Fruit fly (Drosophila melanogaster) whole organism, embryonic: Measurements from ENCODE around the gene veli.

Experiments used
- ATbp ChIP-seq: fragments of 200-800 bp; sonication (Bioruptor generic); optimal IDR thresholded peaks from 2 replicates; lab custom pipeline; 2017; ENCODE audit warnings: missing biosample characterization, mild to moderate bottlenecking, missing genetic modification characterization, missing genetic modification reagents
- Atf-2 ChIP-seq: fragments of 200-800 bp; sonication (Bioruptor generic); optimal IDR thresholded peaks from 2 replicates; lab custom pipeline; 2016; ENCODE audit warnings: missing biosample characterization, missing genetic modification characterization
- CG10209 ChIP-seq: fragments of 200-800 bp; sonication (Bioruptor generic); optimal IDR thresholded peaks from 3 replicates; lab custom pipeline; 2017; ENCODE audit warnings: missing biosample characterization, mild to moderate bottlenecking, missing genetic modification characterization, missing genetic modification reagents
- CG10267 ChIP-seq: fragments of 200-800 bp; sonication (Bioruptor generic); optimal IDR thresholded peaks from 2 replicates; lab custom pipeline; 2018; ENCODE audit warnings: missing biosample characterization, mild to moderate bottlenecking, missing genetic modification characterization, moderate library complexity
- CG11247 ChIP-seq: fragments of 200-800 bp; sonication (Bioruptor generic); IDR thresholded peaks from 2 replicates; pipeline ENCODE4 v1.3.6; 2022; ENCODE audit warnings: missing biosample characterization, missing genetic modification characterization
- CG14710 ChIP-seq: fragments of 200-800 bp; sonication (Bioruptor generic); optimal IDR thresholded peaks from 3 replicates; lab custom pipeline; 2019; ENCODE audit warnings: missing biosample characterization, mild to moderate bottlenecking, missing genetic modification characterization, moderate library complexity
- CG1647 ChIP-seq: fragments of 200-800 bp; sonication (Bioruptor generic); optimal IDR thresholded peaks from 3 replicates; lab custom pipeline; 2016; ENCODE audit warnings: missing biosample characterization, missing genetic modification characterization
- CG17568 ChIP-seq: fragments of 200-800 bp; sonication (Bioruptor generic); optimal IDR thresholded peaks from 2 replicates; lab custom pipeline; 2018; ENCODE audit warnings: missing biosample characterization, mild to moderate bottlenecking, missing genetic modification characterization, moderate library complexity
- CG18619 ChIP-seq: fragments of 200-800 bp; sonication (Bioruptor generic); optimal IDR thresholded peaks from 3 replicates; lab custom pipeline; 2017; ENCODE audit warnings: missing biosample characterization, mild to moderate bottlenecking, missing genetic modification characterization
- CG18764 ChIP-seq: fragments of 200-800 bp; sonication (Bioruptor generic); optimal IDR thresholded peaks from 3 replicates; lab custom pipeline; 2016; ENCODE audit warnings: missing biosample characterization, missing genetic modification characterization
- CG2116 ChIP-seq: fragments of 200-800 bp; sonication (Bioruptor generic); optimal IDR thresholded peaks from 3 replicates; lab custom pipeline; 2018; ENCODE audit warnings: missing biosample characterization, mild to moderate bottlenecking, missing genetic modification characterization
- CG30020 ChIP-seq: fragments of 200-800 bp; optimal IDR thresholded peaks from 2 replicates; lab custom pipeline; 2019; ENCODE audit warnings: missing biosample characterization, mild to moderate bottlenecking, missing genetic modification characterization, moderate library complexity
- CG30431 ChIP-seq: fragments of 200-800 bp; sonication (Bioruptor generic); optimal IDR thresholded peaks from 2 replicates; lab custom pipeline; 2017; ENCODE audit warnings: missing biosample characterization, missing genetic modification characterization
- CG32767 ChIP-seq: fragments of 200-800 bp; sonication (Bioruptor generic); IDR thresholded peaks from 2 replicates; pipeline ENCODE4 v1.3.6; 2022; ENCODE audit warnings: missing biosample characterization, missing genetic modification characterization
- CG3281 ChIP-seq: fragments of 200-800 bp; sonication (Bioruptor generic); optimal IDR thresholded peaks from 3 replicates; lab custom pipeline; 2017; ENCODE audit warnings: missing biosample characterization, mild to moderate bottlenecking, missing genetic modification characterization
- CG34422 ChIP-seq: fragments of 200-800 bp; sonication (Bioruptor generic); IDR thresholded peaks from 3 replicates; pipeline ENCODE4 v1.3.6; 2022; ENCODE audit warnings: missing biosample characterization, missing genetic modification characterization
- CG4617 ChIP-seq: fragments of 200-800 bp; sonication (Bioruptor generic); optimal IDR thresholded peaks from 3 replicates; lab custom pipeline; 2016; ENCODE audit warnings: missing biosample characterization, missing genetic modification characterization, borderline replicate concordance
- CG9797 ChIP-seq: fragments of 200-800 bp; sonication (Bioruptor generic); optimal IDR thresholded peaks from 3 replicates; lab custom pipeline; 2018; ENCODE audit warnings: missing biosample characterization, mild to moderate bottlenecking, missing genetic modification characterization
- D19A ChIP-seq: fragments of 200-800 bp; optimal IDR thresholded peaks from 3 replicates; lab custom pipeline; 2019; ENCODE audit warnings: missing biosample characterization, mild to moderate bottlenecking, missing genetic modification characterization, moderate library complexity
- Eip74EF ChIP-seq, 2 experiments: fragments of 200-800 bp in 1 of 2; fragments of >200 bp in 1 of 2; sonication (Bioruptor generic) in 1 of 2; optimal IDR thresholded peaks; 2 replicates each; lab custom pipeline; 2017 to 2019; ENCODE audit warnings: missing biosample characterization in 2 of 2, missing genetic modification characterization in 2 of 2, mild to moderate bottlenecking in 1 of 2, moderate library complexity in 1 of 2
- Elba2 ChIP-seq: fragments of 200-800 bp; sonication (Bioruptor generic); optimal IDR thresholded peaks from 3 replicates; lab custom pipeline; 2016; ENCODE audit warnings: missing biosample characterization, missing genetic modification characterization
- Ets65A ChIP-seq: fragments of 200-800 bp; sonication (Bioruptor generic); peaks from one replicate; lab custom pipeline; 2016; ENCODE audit warnings: missing biosample characterization, missing genetic modification characterization
- Fer1 ChIP-seq: fragments of 200-800 bp; sonication (Bioruptor generic); optimal IDR thresholded peaks from 2 replicates; lab custom pipeline; 2017; ENCODE audit warnings: missing biosample characterization, mild to moderate bottlenecking, missing genetic modification characterization
- HmgZ ChIP-seq: fragments of 200-800 bp; sonication (Bioruptor generic); optimal IDR thresholded peaks from 2 replicates; lab custom pipeline; 2018; ENCODE audit warnings: missing biosample characterization, mild to moderate bottlenecking, missing genetic modification characterization
- Jarid2 ChIP-seq: fragments of 200-800 bp; sonication (Bioruptor generic); optimal IDR thresholded peaks from 3 replicates; lab custom pipeline; 2017; ENCODE audit warnings: mild to moderate bottlenecking, missing biosample characterization, missing genetic modification reagents, missing genetic modification characterization
- Opbp ChIP-seq: fragments of 200-800 bp; sonication (Bioruptor generic); IDR thresholded peaks from 3 replicates; pipeline ENCODE4 v1.3.6; 2022; ENCODE audit warnings: missing biosample characterization, missing genetic modification characterization; ENCODE audit not compliant: partially characterized antibody
- Sox102F ChIP-seq: fragments of 200-800 bp; sonication (Bioruptor generic); optimal IDR thresholded peaks from 2 replicates; lab custom pipeline; 2018; ENCODE audit warnings: missing biosample characterization, mild to moderate bottlenecking, missing genetic modification characterization, moderate library complexity
- Spps ChIP-seq: fragments of 200-800 bp; sonication (Bioruptor generic); optimal IDR thresholded peaks from 2 replicates; lab custom pipeline; 2018; ENCODE audit warnings: missing biosample characterization, mild to moderate bottlenecking, missing genetic modification characterization
- cad ChIP-seq: fragments of >200 bp; optimal IDR thresholded peaks from 2 replicates; lab custom pipeline; 2017; ENCODE audit warnings: missing biosample characterization, missing genetic modification characterization
- chm ChIP-seq: fragments of 200-800 bp; sonication (Bioruptor generic); IDR thresholded peaks from 2 replicates; pipeline ENCODE4 v1.3.6; 2022; ENCODE audit warnings: missing biosample characterization, missing genetic modification characterization
- cwo ChIP-seq: fragments of 200-800 bp; sonication (Bioruptor generic); optimal IDR thresholded peaks from 3 replicates; lab custom pipeline; 2017; ENCODE audit warnings: missing biosample characterization, missing genetic modification characterization, mild to moderate bottlenecking, moderate library complexity, missing genetic modification reagents
- dysf ChIP-seq: fragments of 200-800 bp; sonication (Bioruptor generic); IDR thresholded peaks from 3 replicates; pipeline ENCODE4 v1.3.6; 2022; ENCODE audit warnings: missing biosample characterization, missing genetic modification characterization
- exex ChIP-seq: fragments of 200-800 bp; sonication (Bioruptor generic); optimal IDR thresholded peaks from 4 replicates; lab custom pipeline; 2018; ENCODE audit warnings: missing biosample characterization, mild to moderate bottlenecking, missing genetic modification characterization, moderate library complexity
- fd64A ChIP-seq: fragments of 200-800 bp; sonication (Bioruptor generic); optimal IDR thresholded peaks from 3 replicates; lab custom pipeline; 2018; ENCODE audit warnings: missing biosample characterization, mild to moderate bottlenecking, missing genetic modification characterization
- knrl ChIP-seq: fragments of 200-800 bp; sonication (Bioruptor generic); IDR thresholded peaks from 3 replicates; pipeline ENCODE4 v1.3.6; 2022; ENCODE audit warnings: missing biosample characterization, missing genetic modification characterization; ENCODE audit not compliant: partially characterized antibody
- lola ChIP-seq, 3 experiments: fragments of >200 bp in 2 of 3; fragments of 200-800 bp in 1 of 3; sonication (Bioruptor generic) in 1 of 3; optimal IDR thresholded peaks; 2 replicates each; lab custom pipeline; 2017 to 2019; ENCODE audit warnings: missing biosample characterization in 3 of 3, missing genetic modification characterization in 3 of 3, mild to moderate bottlenecking in 1 of 3, moderate library complexity in 1 of 3
- mld ChIP-seq: fragments of 200-800 bp; sonication (Bioruptor generic); IDR thresholded peaks from 3 replicates; pipeline ENCODE4 v1.3.6; 2022; ENCODE audit warnings: missing biosample characterization, missing genetic modification characterization; ENCODE audit not compliant: partially characterized antibody
- odd ChIP-seq: fragments of 200-800 bp; sonication (Bioruptor generic); optimal IDR thresholded peaks from 2 replicates; lab custom pipeline; 2017; ENCODE audit warnings: missing biosample characterization, mild to moderate bottlenecking, missing genetic modification characterization
- phol ChIP-seq: fragments of 200-800 bp; sonication (Bioruptor generic); optimal IDR thresholded peaks from 3 replicates; lab custom pipeline; 2018; ENCODE audit warnings: missing biosample characterization, mild to moderate bottlenecking, missing genetic modification characterization, moderate library complexity
- pzg ChIP-seq: fragments of 200-800 bp; sonication (Bioruptor generic); optimal IDR thresholded peaks from 3 replicates; lab custom pipeline; 2018; ENCODE audit warnings: missing biosample characterization, mild to moderate bottlenecking, missing genetic modification characterization, moderate library complexity
- row ChIP-seq: fragments of 200-800 bp; sonication (Bioruptor generic); IDR thresholded peaks from 3 replicates; pipeline ENCODE4 v1.3.6; 2022; ENCODE audit warnings: missing biosample characterization, missing genetic modification characterization
- sd ChIP-seq: fragments of 200-800 bp; sonication (Bioruptor generic); optimal IDR thresholded peaks from 3 replicates; lab custom pipeline; 2018; ENCODE audit warnings: missing biosample characterization, mild to moderate bottlenecking, missing genetic modification characterization, moderate library complexity
- sens ChIP-seq: fragments of 200-800 bp; sonication (Bioruptor generic); peaks from one replicate; lab custom pipeline; 2016; ENCODE audit warnings: missing biosample characterization, missing genetic modification characterization
- ssp ChIP-seq: fragments of 200-800 bp; sonication (Bioruptor generic); IDR thresholded peaks from 2 replicates; pipeline ENCODE4 v1.3.6; 2022; ENCODE audit warnings: missing biosample characterization, missing genetic modification characterization
- stwl ChIP-seq: fragments of 200-800 bp; sonication (Bioruptor generic); optimal IDR thresholded peaks from 3 replicates; lab custom pipeline; 2018; ENCODE audit warnings: missing biosample characterization, mild to moderate bottlenecking, missing genetic modification characterization, moderate library complexity
- unpg ChIP-seq: fragments of 200-800 bp; sonication (Bioruptor generic); optimal IDR thresholded peaks from 3 replicates; lab custom pipeline; 2018; ENCODE audit warnings: missing biosample characterization, mild to moderate bottlenecking, missing genetic modification characterization, moderate library complexity
- vfl ChIP-seq: fragments of 200-800 bp; sonication (Bioruptor generic); optimal IDR thresholded peaks from 2 replicates; lab custom pipeline; 2016; ENCODE audit warnings: missing biosample characterization, missing genetic modification characterization
- wek ChIP-seq: fragments of 200-800 bp; sonication (Bioruptor generic); optimal IDR thresholded peaks from 3 replicates; lab custom pipeline; 2018; ENCODE audit warnings: missing biosample characterization, mild to moderate bottlenecking, missing genetic modification characterization, moderate library complexity

The veli gene

dm6 chr3R:25044816-25045551, 20.4 kb downstream of the veli start, which contains the start of gene 5PtaseI (continued):
- no peak for TF ChIP-seq Atf-2 (GFP tag; lab: Kevin White, UChicago)
- no peak for TF ChIP-seq vfl (GFP tag; lab: Kevin White, UChicago)
- peak; percentile 1 for TF ChIP-seq Fer1 (GFP tag; lab: Kevin White, UChicago)
- TF ChIP-seq CG11247: no peak
- TF ChIP-seq ssp (GFP tag; lab: Robert Waterston, UW): no peak
- no peak for TF ChIP-seq CG17568
- 0 out of 2 replicates have a peak, but pooled peaks have one; percentile 47 for TF ChIP-seq CG32767 (GFP tag; lab: Robert Waterston, UW)
- peak; percentile 45 for TF ChIP-seq pzg (GFP tag; lab: Kevin White, UChicago)
- no peak for TF ChIP-seq Jarid2
- TF ChIP-seq ATbp (GFP tag; lab: Kevin White, UChicago): no peak
- no peak for TF ChIP-seq dysf
- no peak for TF ChIP-seq mld
- TF ChIP-seq fd64A (GFP tag; lab: Kevin White, UChicago): no peak
- peak; percentile 19 for TF ChIP-seq CG14710 (tag; lab: Kevin White, UChicago)
- TF ChIP-seq cwo (GFP tag; lab: Kevin White, UChicago): no peak
- TF ChIP-seq CG9797 (GFP tag; lab: Kevin White, UChicago): peak; percentile 57
- TF ChIP-seq CG18764 (GFP tag; lab: Kevin White, UChicago): no peak
- TF ChIP-seq CG18619 (GFP tag; lab: Kevin White, UChicago): no peak
- TF ChIP-seq odd (GFP tag; lab: Kevin White, UChicago): no peak
- peak; percentile 73 for TF ChIP-seq sens (GFP tag; lab: Kevin White, UChicago)
- peak; percentile 50 for TF ChIP-seq exex (tag; lab: Kevin White, UChicago)
- no peak for TF ChIP-seq row (GFP tag; lab: Robert Waterston, UW)
- peak; percentile 4 for TF ChIP-seq Elba2
- peak; percentile 23 for TF ChIP-seq CG30020
- TF ChIP-seq Spps (tag; lab: Kevin White, UChicago): no peak
- no peak for TF ChIP-seq D19A (tag; lab: Kevin White, UChicago)
- TF ChIP-seq wek: no peak
- TF ChIP-seq lola (GFP tag; optimal IDR thresholded peaks at IDR 0.05; lab: Kevin White, UChicago): no peak
- no peak for TF ChIP-seq CG10209 (GFP tag; lab: Kevin White, UChicago)
- peak; percentile 8 for TF ChIP-seq CG3281 (GFP tag; lab: Kevin White, UChicago)
- peak; percentile 75 for TF ChIP-seq CG4617 (GFP tag; lab: Kevin White, UChicago)
- no peak for TF ChIP-seq Opbp (GFP tag; lab: Robert Waterston, UW)
- TF ChIP-seq phol (tag; lab: Kevin White, UChicago): peak; percentile 30
- peak; percentile 48 for TF ChIP-seq CG2116
- TF ChIP-seq CG30431 (GFP tag; lab: Kevin White, UChicago): no peak
- peak; percentile 58 for TF ChIP-seq Ets65A (GFP tag; lab: Kevin White, UChicago)
- TF ChIP-seq stwl (tag; lab: Kevin White, UChicago): peak; percentile 51
- no peak for TF ChIP-seq cad
- 0 out of 3 replicates have a peak, but pooled peaks have one; percentile 39 for TF ChIP-seq CG34422 (GFP tag; lab: Robert Waterston, UW)
- TF ChIP-seq CG1647: no peak
- TF ChIP-seq sd (tag; lab: Kevin White, UChicago): no peak
- TF ChIP-seq unpg (GFP tag; lab: Kevin White, UChicago): no peak
- TF ChIP-seq Sox102F (GFP tag; lab: Kevin White, UChicago): no peak
- no peak for TF ChIP-seq knrl
- peak; percentile 9 for TF ChIP-seq CG10267 (tag; lab: Kevin White, UChicago)
- peak; percentile 28 for TF ChIP-seq HmgZ (tag; lab: Kevin White, UChicago)
- no peak for TF ChIP-seq chm (GFP tag; lab: Robert Waterston, UW)
- peak in 1 of 2 experiments; percentile 52 for TF ChIP-seq Eip74EF (GFP tag; optimal IDR thresholded peaks at IDR 0.05; lab: Kevin White, UChicago)
